Fruit fly (Drosophila melanogaster) whole organism, embryonic: ENCODE results near the gene Vlet.

Experiments used
- BEAF-32 ChIP-seq: fragments of 200-800 bp; sonication (Bioruptor generic); optimal IDR thresholded peaks from 3 replicates; lab custom pipeline; 2017; ENCODE audit warnings: missing biosample characterization, missing genetic modification characterization, mild to moderate bottlenecking, moderate library complexity, missing genetic modification reagents
- CG10959 ChIP-seq: fragments of 200-800 bp; sonication (Bioruptor generic); IDR thresholded peaks from 2 replicates; pipeline ENCODE4 v1.3.6; 2022; ENCODE audit warnings: missing biosample characterization, missing genetic modification characterization
- CG13296 ChIP-seq: fragments of 200-800 bp; sonication (Bioruptor generic); optimal IDR thresholded peaks from 3 replicates; lab custom pipeline; 2018; ENCODE audit warnings: missing biosample characterization, mild to moderate bottlenecking, missing genetic modification characterization
- CG13624 ChIP-seq: fragments of 200-800 bp; sonication (Bioruptor generic); optimal IDR thresholded peaks from 2 replicates; lab custom pipeline; 2016; ENCODE audit warnings: missing biosample characterization, missing genetic modification characterization
- CG13894 ChIP-seq: fragments of 200-800 bp; sonication (Bioruptor generic); optimal IDR thresholded peaks from 3 replicates; lab custom pipeline; 2018; ENCODE audit warnings: missing biosample characterization, mild to moderate bottlenecking, missing genetic modification characterization, moderate library complexity
- CG17829 ChIP-seq: fragments of 200-800 bp; optimal IDR thresholded peaks from 2 replicates; lab custom pipeline; 2019; ENCODE audit warnings: missing biosample characterization, mild to moderate bottlenecking, missing genetic modification characterization, moderate library complexity
- CG18262 ChIP-seq: fragments of 200-800 bp; optimal IDR thresholded peaks from 3 replicates; lab custom pipeline; 2019; ENCODE audit warnings: missing biosample characterization, mild to moderate bottlenecking, missing genetic modification characterization, moderate library complexity
- CG18599 ChIP-seq: fragments of 200-800 bp; sonication (Bioruptor generic); optimal IDR thresholded peaks from 3 replicates; lab custom pipeline; 2017; ENCODE audit warnings: missing biosample characterization, missing genetic modification characterization, mild to moderate bottlenecking, moderate library complexity, missing genetic modification reagents
- CG2129 ChIP-seq: fragments of 200-800 bp; sonication (Bioruptor generic); IDR thresholded peaks from 2 replicates; pipeline ENCODE4 v1.3.6; 2022; ENCODE audit warnings: missing biosample characterization, missing genetic modification characterization; ENCODE audit not compliant: partially characterized antibody
- CG31441 ChIP-seq: fragments of 200-800 bp; sonication (Bioruptor generic); IDR thresholded peaks from 2 replicates; pipeline ENCODE4 v1.3.6; 2022; ENCODE audit warnings: missing biosample characterization, missing genetic modification characterization
- CG3838 ChIP-seq: fragments of 200-800 bp; sonication (Bioruptor generic); optimal IDR thresholded peaks from 3 replicates; lab custom pipeline; 2016; ENCODE audit warnings: missing biosample characterization, missing genetic modification characterization
- CG3847 ChIP-seq: fragments of 200-800 bp; sonication (Bioruptor generic); IDR thresholded peaks from 2 replicates; pipeline ENCODE4 v1.3.6; 2022; ENCODE audit warnings: missing biosample characterization, missing genetic modification characterization
- CG4404 ChIP-seq: fragments of 200-800 bp; sonication (Bioruptor generic); IDR thresholded peaks from 2 replicates; pipeline ENCODE4 v1.3.6; 2022; ENCODE audit warnings: missing biosample characterization, missing genetic modification characterization
- CG6791 ChIP-seq: fragments of 200-800 bp; sonication (Bioruptor generic); IDR thresholded peaks from 3 replicates; pipeline ENCODE4 v1.3.6; 2022; ENCODE audit warnings: missing biosample characterization, missing genetic modification characterization; ENCODE audit not compliant: partially characterized antibody
- CG7556 ChIP-seq: fragments of 200-800 bp; sonication (Bioruptor generic); optimal IDR thresholded peaks from 2 replicates; lab custom pipeline; 2017; ENCODE audit warnings: missing biosample characterization, mild to moderate bottlenecking, missing genetic modification characterization
- CG9437 ChIP-seq: fragments of 200-800 bp; sonication (Bioruptor generic); optimal IDR thresholded peaks from 2 replicates; lab custom pipeline; 2018; ENCODE audit warnings: missing biosample characterization, mild to moderate bottlenecking, missing genetic modification characterization
- CoRest ChIP-seq: fragments of 200-800 bp; sonication (Bioruptor generic); optimal IDR thresholded peaks from 3 replicates; lab custom pipeline; 2018; ENCODE audit warnings: missing biosample characterization, mild to moderate bottlenecking, missing genetic modification characterization, moderate library complexity
- D19A ChIP-seq: fragments of 200-800 bp; optimal IDR thresholded peaks from 3 replicates; lab custom pipeline; 2019; ENCODE audit warnings: missing biosample characterization, mild to moderate bottlenecking, missing genetic modification characterization, moderate library complexity
- Hmx ChIP-seq: fragments of 200-800 bp; sonication (Bioruptor generic); optimal IDR thresholded peaks from 2 replicates; lab custom pipeline; 2016; ENCODE audit warnings: missing biosample characterization, missing genetic modification characterization
- MBD-R2 ChIP-seq: fragments of 200-800 bp; sonication (Bioruptor generic); IDR thresholded peaks from 2 replicates; pipeline ENCODE4 v1.3.6; 2022; ENCODE audit warnings: missing biosample characterization, missing genetic modification characterization
- Meics ChIP-seq: fragments of 200-800 bp; sonication (Bioruptor generic); optimal IDR thresholded peaks from 2 replicates; lab custom pipeline; 2017; ENCODE audit warnings: missing biosample characterization, mild to moderate bottlenecking, missing genetic modification characterization
- Myb ChIP-seq: fragments of 200-800 bp; sonication (Bioruptor generic); optimal IDR thresholded peaks from 2 replicates; lab custom pipeline; 2016; ENCODE audit warnings: missing biosample characterization, missing genetic modification characterization
- PHDP ChIP-seq: fragments of 200-800 bp; sonication (Bioruptor generic); optimal IDR thresholded peaks from 3 replicates; lab custom pipeline; 2018; ENCODE audit warnings: missing biosample characterization, mild to moderate bottlenecking, missing genetic modification characterization, moderate library complexity
- Ssrp ChIP-seq: fragments of 200-800 bp; sonication (Bioruptor generic); optimal IDR thresholded peaks from 2 replicates; lab custom pipeline; 2018; ENCODE audit warnings: missing biosample characterization, mild to moderate bottlenecking, missing genetic modification characterization, moderate library complexity
- al ChIP-seq: fragments of 200-800 bp; sonication (Bioruptor generic); IDR thresholded peaks from 2 replicates; pipeline ENCODE4 v1.3.6; 2022; ENCODE audit warnings: missing biosample characterization, missing genetic modification characterization
- amos ChIP-seq: fragments of 200-800 bp; sonication (Bioruptor generic); IDR thresholded peaks from 2 replicates; pipeline ENCODE4 v1.3.6; 2022; ENCODE audit warnings: missing biosample characterization, missing genetic modification characterization; ENCODE audit not compliant: partially characterized antibody
- az2 ChIP-seq: fragments of 200-800 bp; sonication (Bioruptor generic); optimal IDR thresholded peaks from 3 replicates; lab custom pipeline; 2016; ENCODE audit warnings: missing biosample characterization, missing genetic modification characterization
- caup ChIP-seq: fragments of 200-800 bp; sonication (Bioruptor generic); optimal IDR thresholded peaks from 3 replicates; lab custom pipeline; 2017; ENCODE audit warnings: missing biosample characterization, mild to moderate bottlenecking, missing genetic modification characterization, moderate library complexity; ENCODE audit not compliant: severe bottlenecking
- chinmo ChIP-seq: fragments of 200-800 bp; sonication (Bioruptor generic); IDR thresholded peaks from 4 replicates; pipeline ENCODE4 v1.3.6; 2022; ENCODE audit warnings: missing biosample characterization, missing genetic modification characterization; ENCODE audit not compliant: partially characterized antibody
- crp ChIP-seq, 2 experiments: fragments of 200-800 bp; sonication (Bioruptor generic); optimal IDR thresholded peaks; 2 replicates in 1 of 2; 3 replicates in 1 of 2; lab custom pipeline; 2017; ENCODE audit warnings: missing biosample characterization in 2 of 2, missing genetic modification characterization in 2 of 2, mild to moderate bottlenecking in 1 of 2, moderate library complexity in 1 of 2
- disco-r ChIP-seq: fragments of 200-800 bp; sonication (Bioruptor generic); optimal IDR thresholded peaks from 2 replicates; lab custom pipeline; 2016; ENCODE audit warnings: missing biosample characterization, missing genetic modification characterization
- dm ChIP-seq: fragments of 200-800 bp; sonication (Bioruptor generic); optimal IDR thresholded peaks from 3 replicates; lab custom pipeline; 2016; ENCODE audit warnings: missing biosample characterization, missing genetic modification characterization
- gcm ChIP-seq: fragments of 200-800 bp; sonication (Bioruptor generic); optimal IDR thresholded peaks from 2 replicates; lab custom pipeline; 2019; ENCODE audit warnings: missing biosample characterization, mild to moderate bottlenecking, missing genetic modification characterization, moderate library complexity
- hb ChIP-seq: fragments of 200-800 bp; sonication (Bioruptor generic); IDR thresholded peaks from 3 replicates; pipeline ENCODE4 v1.3.6; 2022; ENCODE audit warnings: missing biosample characterization, missing genetic modification characterization; ENCODE audit not compliant: partially characterized antibody
- kah ChIP-seq: fragments of 200-800 bp; sonication (Bioruptor generic); optimal IDR thresholded peaks from 2 replicates; lab custom pipeline; 2018; ENCODE audit warnings: missing biosample characterization, mild to moderate bottlenecking, missing genetic modification characterization
- knrl ChIP-seq: fragments of 200-800 bp; sonication (Bioruptor generic); IDR thresholded peaks from 3 replicates; pipeline ENCODE4 v1.3.6; 2022; ENCODE audit warnings: missing biosample characterization, missing genetic modification characterization; ENCODE audit not compliant: partially characterized antibody
- oc ChIP-seq: fragments of 200-800 bp; sonication (Bioruptor generic); optimal IDR thresholded peaks from 2 replicates; lab custom pipeline; 2018; ENCODE audit warnings: missing biosample characterization, mild to moderate bottlenecking, missing genetic modification characterization, moderate library complexity
- phol ChIP-seq: fragments of 200-800 bp; sonication (Bioruptor generic); optimal IDR thresholded peaks from 3 replicates; lab custom pipeline; 2018; ENCODE audit warnings: missing biosample characterization, mild to moderate bottlenecking, missing genetic modification characterization, moderate library complexity
- pzg ChIP-seq: fragments of 200-800 bp; sonication (Bioruptor generic); optimal IDR thresholded peaks from 3 replicates; lab custom pipeline; 2018; ENCODE audit warnings: missing biosample characterization, mild to moderate bottlenecking, missing genetic modification characterization, moderate library complexity
- sna ChIP-seq: fragments of 200-800 bp; sonication (Bioruptor generic); IDR thresholded peaks from 2 replicates; pipeline ENCODE4 v1.3.6; 2022; ENCODE audit warnings: missing biosample characterization, missing genetic modification characterization; ENCODE audit not compliant: partially characterized antibody
- sug ChIP-seq: fragments of 200-800 bp; optimal IDR thresholded peaks from 2 replicates; lab custom pipeline; 2019; ENCODE audit warnings: missing biosample characterization, mild to moderate bottlenecking, missing genetic modification characterization, moderate library complexity
- tna ChIP-seq: fragments of 200-800 bp; sonication (Bioruptor generic); IDR thresholded peaks from 2 replicates; pipeline ENCODE4 v1.3.6; 2022; ENCODE audit warnings: missing biosample characterization, missing genetic modification characterization; ENCODE audit not compliant: partially characterized antibody
- unc-4 ChIP-seq: fragments of 200-800 bp; sonication (Bioruptor generic); IDR thresholded peaks from 2 replicates; pipeline ENCODE4 v1.3.6; 2022; ENCODE audit warnings: missing biosample characterization, missing genetic modification characterization; ENCODE audit not compliant: partially characterized antibody
- wek ChIP-seq: fragments of 200-800 bp; sonication (Bioruptor generic); optimal IDR thresholded peaks from 3 replicates; lab custom pipeline; 2018; ENCODE audit warnings: missing biosample characterization, mild to moderate bottlenecking, missing genetic modification characterization, moderate library complexity
- zen ChIP-seq: fragments of 200-800 bp; sonication (Bioruptor generic); optimal IDR thresholded peaks from 3 replicates; lab custom pipeline; 2018; ENCODE audit warnings: missing biosample characterization, mild to moderate bottlenecking, missing genetic modification characterization, moderate library complexity
- zfh2 ChIP-seq: fragments of 200-800 bp; sonication (Bioruptor generic); optimal IDR thresholded peaks from 2 replicates; lab custom pipeline; 2016; ENCODE audit warnings: missing biosample characterization, missing genetic modification characterization

Vlet gene

dm6 chrX:11709799-11710720 lies 31.7 kb upstream of the Vlet start, which contains the start of gene FucT6 (continued):
- TF ChIP-seq Myb (GFP tag; lab: Kevin White, UChicago) (peak; percentile 99), CG7556 (GFP tag; lab: Kevin White, UChicago) (peak; percentile 49), CG10959 (GFP tag; lab: Robert Waterston, UW) (no peak), CG6791 (peak; percentile 90), caup (peak; percentile 11), oc (tag; lab: Kevin White, UChicago) (peak; percentile 16), CG31441 (GFP tag; lab: Robert Waterston, UW) (0 out of 2 replicates have a peak, but pooled peaks have one; percentile 1), CG2129 (GFP tag; lab: Robert Waterston, UW) (peak; percentile 61; the same call in 1 of the 2 replicates), gcm (GFP tag; lab: Kevin White, UChicago) (peak; percentile 61), CG17829 (peak; percentile 19), MBD-R2 (GFP tag; lab: Robert Waterston, UW) (peak; percentile 72), kah (no peak), Ssrp (peak; percentile 34), CG18262 (tag; lab: Kevin White, UChicago) (peak; percentile 34), tna (peak; percentile 88), hb (peak; percentile 83), BEAF-32 (peak; percentile 89), CG13624 (GFP tag; lab: Kevin White, UChicago) (no peak), D19A (tag; lab: Kevin White, UChicago) (peak; percentile 8), sug (no peak), CG18599 (peak; percentile 46), CG4404 (GFP tag; lab: Robert Waterston, UW) (no peak), wek (GFP tag; lab: Kevin White, UChicago) (no peak), phol (tag; lab: Kevin White, UChicago) (peak; percentile 50), chinmo (GFP tag; lab: Robert Waterston, UW) (peak; percentile 89; the same call in 2 of the 4 replicates), unc-4 (GFP tag; lab: Robert Waterston, UW) (peak; percentile 85), CoRest (tag; lab: Kevin White, UChicago) (peak; percentile 58), al (no peak), knrl (GFP tag; lab: Robert Waterston, UW) (peak; percentile 84), az2 (GFP tag; lab: Kevin White, UChicago) (no peak), dm (GFP tag; lab: Kevin White, UChicago) (peak; percentile 20), zfh2 (peak; percentile 8), CG13894 (no peak), CG13296 (GFP tag; lab: Kevin White, UChicago) (peak; percentile 16), CG3847 (GFP tag; lab: Robert Waterston, UW) (peak; percentile 59), zen (tag; lab: Kevin White, UChicago) (peak; percentile 21), crp (GFP tag; optimal IDR thresholded peaks at IDR 0.05; lab: Kevin White, UChicago) (peak in 1 of 2 experiments; percentile 29), disco-r (GFP tag; lab: Kevin White, UChicago) (no peak), sna (GFP tag; lab: Robert Waterston, UW) (peak; percentile 85), PHDP (tag; lab: Kevin White, UChicago) (peak; percentile 17), amos (GFP tag; lab: Robert Waterston, UW) (peak; percentile 93), CG3838 (GFP tag; lab: Kevin White, UChicago) (no peak), CG9437 (GFP tag; lab: Kevin White, UChicago) (peak; percentile 17), Hmx (no peak), Meics (GFP tag; lab: Kevin White, UChicago) (peak; percentile 18), pzg (GFP tag; lab: Kevin White, UChicago) (peak; percentile 94)
